Fruit fly (Drosophila melanogaster) whole organism, embryonic: ENCODE results near the gene Bub1.
A peak's percentile ranks its signal among the peaks of the same experiment; 100 is the strongest.

Experiments
- Awh ChIP-seq: fragments of 200-800 bp; sonication (Bioruptor generic); IDR thresholded peaks from 2 replicates; pipeline ENCODE4, ENCODE4 v1.3.6; 2022; ENCODE audit warnings: missing biosample characterization, missing genetic modification characterization
- CG10147 ChIP-seq: fragments of 200-800 bp; sonication (Bioruptor generic); optimal IDR thresholded peaks from 2 replicates; lab custom pipeline; 2019; ENCODE audit warnings: missing biosample characterization, mild to moderate bottlenecking, missing genetic modification characterization, moderate library complexity
- CG11456 ChIP-seq: fragments of 200-800 bp; sonication (Bioruptor generic); IDR thresholded peaks from 3 replicates; pipeline ENCODE4 v1.3.6; 2022; ENCODE audit warnings: missing biosample characterization, missing genetic modification characterization
- CG12744 ChIP-seq: fragments of 200-800 bp; sonication (Bioruptor generic); optimal IDR thresholded peaks from 2 replicates; lab custom pipeline; 2016; ENCODE audit warnings: missing biosample characterization, missing genetic modification characterization
- CG15269 ChIP-seq: fragments of 200-800 bp; sonication (Bioruptor generic); optimal IDR thresholded peaks from 2 replicates; lab custom pipeline; 2018; ENCODE audit warnings: missing biosample characterization, mild to moderate bottlenecking, missing genetic modification characterization, moderate library complexity
- CG15601 ChIP-seq: fragments of 200-800 bp; sonication (Bioruptor generic); optimal IDR thresholded peaks from 3 replicates; lab custom pipeline; 2019; ENCODE audit warnings: missing biosample characterization, mild to moderate bottlenecking, missing genetic modification characterization, moderate library complexity
- CG1647 ChIP-seq: fragments of 200-800 bp; sonication (Bioruptor generic); optimal IDR thresholded peaks from 3 replicates; lab custom pipeline; 2016; ENCODE audit warnings: missing biosample characterization, missing genetic modification characterization
- CG16863 ChIP-seq: fragments of 200-800 bp; sonication (Bioruptor generic); optimal IDR thresholded peaks from 3 replicates; lab custom pipeline; 2016; ENCODE audit warnings: missing biosample characterization, missing genetic modification characterization
- CG1832 ChIP-seq: fragments of 200-800 bp; sonication (Bioruptor generic); optimal IDR thresholded peaks from 2 replicates; lab custom pipeline; 2017; ENCODE audit warnings: missing biosample characterization, mild to moderate bottlenecking, missing genetic modification characterization, inconsistent platforms
- CG18476 ChIP-seq: fragments of 200-800 bp; sonication (Bioruptor generic); optimal IDR thresholded peaks from 2 replicates; lab custom pipeline; 2016; ENCODE audit warnings: missing biosample characterization, mild to moderate bottlenecking, missing genetic modification characterization
- CG30431 ChIP-seq: fragments of 200-800 bp; sonication (Bioruptor generic); optimal IDR thresholded peaks from 2 replicates; lab custom pipeline; 2017; ENCODE audit warnings: missing biosample characterization, missing genetic modification characterization
- CG33213 ChIP-seq: fragments of 200-800 bp; sonication (Bioruptor generic); optimal IDR thresholded peaks from 3 replicates; lab custom pipeline; 2016; ENCODE audit warnings: missing biosample characterization, missing genetic modification characterization
- CG34224 ChIP-seq: fragments of 200-800 bp; sonication (Bioruptor generic); IDR thresholded peaks from 3 replicates; pipeline ENCODE4 v1.3.6; 2022; ENCODE audit warnings: missing biosample characterization, missing genetic modification characterization; ENCODE audit not compliant: partially characterized antibody
- CG4282 ChIP-seq: fragments of 200-800 bp; sonication (Bioruptor generic); optimal IDR thresholded peaks from 2 replicates; lab custom pipeline; 2016; ENCODE audit warnings: missing biosample characterization, missing genetic modification characterization
- CG6689 ChIP-seq: fragments of 200-800 bp; sonication (Bioruptor generic); IDR thresholded peaks from 2 replicates; pipeline ENCODE4 v1.3.6; 2022; ENCODE audit warnings: missing biosample characterization, missing genetic modification characterization
- CG7556 ChIP-seq: fragments of 200-800 bp; sonication (Bioruptor generic); optimal IDR thresholded peaks from 2 replicates; lab custom pipeline; 2017; ENCODE audit warnings: missing biosample characterization, mild to moderate bottlenecking, missing genetic modification characterization
- CG7963 ChIP-seq: fragments of 200-800 bp; sonication (Bioruptor generic); IDR thresholded peaks from 3 replicates; pipeline ENCODE4 v1.3.6; 2022; ENCODE audit warnings: missing biosample characterization, missing genetic modification characterization; ENCODE audit not compliant: partially characterized antibody
- CG8089 ChIP-seq: fragments of 200-800 bp; sonication (Bioruptor generic); optimal IDR thresholded peaks from 3 replicates; lab custom pipeline; 2016; ENCODE audit warnings: missing biosample characterization, missing genetic modification characterization
- CG9932 ChIP-seq: fragments of 200-800 bp; sonication (Bioruptor generic); IDR thresholded peaks from 2 replicates; pipeline ENCODE4 v1.3.6; 2022; ENCODE audit warnings: missing biosample characterization, missing genetic modification characterization
- Ets97D ChIP-seq: fragments of 200-800 bp; sonication (Bioruptor generic); optimal IDR thresholded peaks from 3 replicates; lab custom pipeline; 2016; ENCODE audit warnings: missing biosample characterization, missing genetic modification characterization
- Fer2 ChIP-seq: fragments of 200-800 bp; sonication (Bioruptor generic); optimal IDR thresholded peaks from 2 replicates; lab custom pipeline; 2018; ENCODE audit warnings: missing biosample characterization, mild to moderate bottlenecking, missing genetic modification characterization, moderate library complexity
- HHEX ChIP-seq: fragments of 200-800 bp; sonication (Bioruptor generic); optimal IDR thresholded peaks from 3 replicates; lab custom pipeline; 2017; ENCODE audit warnings: missing biosample characterization, mild to moderate bottlenecking, missing genetic modification characterization, missing genetic modification reagents
- Lpt ChIP-seq: fragments of >200 bp; optimal IDR thresholded peaks from 2 replicates; lab custom pipeline; 2018; ENCODE audit warnings: missing biosample characterization, missing genetic modification characterization
- PHDP ChIP-seq: fragments of 200-800 bp; sonication (Bioruptor generic); optimal IDR thresholded peaks from 3 replicates; lab custom pipeline; 2018; ENCODE audit warnings: missing biosample characterization, mild to moderate bottlenecking, missing genetic modification characterization, moderate library complexity
- Pdp1 ChIP-seq, 2 experiments: fragments of 200-800 bp; sonication (Bioruptor generic); optimal IDR thresholded peaks; 3 replicates each; lab custom pipeline; 2016; ENCODE audit warnings: missing biosample characterization in 2 of 2, missing genetic modification characterization in 2 of 2, mild to moderate bottlenecking in 1 of 2, moderate library complexity in 1 of 2
- Stat92E ChIP-seq, 3 experiments: fragments of >200 bp in 2 of 3; fragments of 200-800 bp in 1 of 3; sonication (Bioruptor generic) in 1 of 3; optimal IDR thresholded peaks; 2 replicates each; lab custom pipeline; 2017 to 2019; ENCODE audit warnings: missing biosample characterization in 3 of 3, missing genetic modification characterization in 3 of 3, mild to moderate bottlenecking in 1 of 3, moderate library complexity in 1 of 3
- ash1 ChIP-seq: fragments of 200-800 bp; sonication (Bioruptor generic); optimal IDR thresholded peaks from 2 replicates; lab custom pipeline; 2018; ENCODE audit warnings: missing biosample characterization, mild to moderate bottlenecking, missing genetic modification characterization
- ato ChIP-seq: fragments of 200-800 bp; sonication (Bioruptor generic); IDR thresholded peaks from 2 replicates; pipeline ENCODE4 v1.3.6; 2022; ENCODE audit warnings: missing biosample characterization, missing genetic modification characterization; ENCODE audit not compliant: partially characterized antibody
- br ChIP-seq: fragments of >200 bp; optimal IDR thresholded peaks from 2 replicates; lab custom pipeline; 2017
- dm ChIP-seq: fragments of 200-800 bp; sonication (Bioruptor generic); optimal IDR thresholded peaks from 3 replicates; lab custom pipeline; 2016; ENCODE audit warnings: missing biosample characterization, missing genetic modification characterization
- eyg ChIP-seq: fragments of 200-800 bp; sonication (Bioruptor generic); optimal IDR thresholded peaks from 3 replicates; lab custom pipeline; 2016; ENCODE audit warnings: missing biosample characterization, missing genetic modification characterization
- fru ChIP-seq: fragments of >200 bp; optimal IDR thresholded peaks from 2 replicates; lab custom pipeline; 2017
- gem ChIP-seq: fragments of 200-800 bp; sonication (Bioruptor generic); optimal IDR thresholded peaks from 2 replicates; lab custom pipeline; 2019; ENCODE audit warnings: missing biosample characterization, mild to moderate bottlenecking, missing genetic modification characterization, moderate library complexity
- grn ChIP-seq: fragments of 200-800 bp; sonication (Bioruptor generic); optimal IDR thresholded peaks from 3 replicates; lab custom pipeline; 2017; ENCODE audit warnings: missing biosample characterization, missing genetic modification characterization
- gro ChIP-seq: fragments of 200-800 bp; sonication (Bioruptor generic); optimal IDR thresholded peaks from 2 replicates; lab custom pipeline; 2016; ENCODE audit warnings: missing biosample characterization, missing genetic modification characterization
- gsb ChIP-seq: fragments of 200-800 bp; sonication (Bioruptor generic); IDR thresholded peaks from 2 replicates; pipeline ENCODE4 v1.3.6; 2022; ENCODE audit warnings: missing biosample characterization, missing genetic modification characterization
- hbn ChIP-seq: fragments of 200-800 bp; sonication (Bioruptor generic); IDR thresholded peaks from 2 replicates; pipeline ENCODE4 v1.3.6; 2022; ENCODE audit warnings: missing biosample characterization, missing genetic modification characterization; ENCODE audit not compliant: partially characterized antibody
- knrl ChIP-seq: fragments of 200-800 bp; sonication (Bioruptor generic); IDR thresholded peaks from 3 replicates; pipeline ENCODE4 v1.3.6; 2022; ENCODE audit warnings: missing biosample characterization, missing genetic modification characterization; ENCODE audit not compliant: partially characterized antibody
- mld ChIP-seq: fragments of 200-800 bp; sonication (Bioruptor generic); IDR thresholded peaks from 3 replicates; pipeline ENCODE4 v1.3.6; 2022; ENCODE audit warnings: missing biosample characterization, missing genetic modification characterization; ENCODE audit not compliant: partially characterized antibody
- nom ChIP-seq: fragments of 200-800 bp; sonication (Bioruptor generic); optimal IDR thresholded peaks from 2 replicates; lab custom pipeline; 2017; ENCODE audit warnings: missing biosample characterization, missing genetic modification characterization, mild to moderate bottlenecking, moderate library complexity, missing genetic modification reagents
- prd ChIP-seq, 3 experiments: fragments of >200 bp in 2 of 3; fragments of 200-800 bp in 1 of 3; sonication (Bioruptor generic) in 1 of 3; optimal IDR thresholded peaks in 2 of 3; IDR thresholded peaks in 1 of 3; 2 replicates in 2 of 3; 3 replicates in 1 of 3; pipeline versions ENCODE4 v1.3.6 to Lab custom; 2017 to 2022; ENCODE audit warnings: missing biosample characterization in 1 of 3, missing genetic modification characterization in 1 of 3
- rib ChIP-seq: fragments of 200-800 bp; sonication (Bioruptor generic); IDR thresholded peaks from 2 replicates; pipeline ENCODE4 v1.3.6; 2022; ENCODE audit warnings: missing biosample characterization, missing genetic modification characterization
- sisA ChIP-seq: fragments of 200-800 bp; sonication (Bioruptor generic); IDR thresholded peaks from 2 replicates; pipeline ENCODE4 v1.3.6; 2022; ENCODE audit warnings: missing biosample characterization, missing genetic modification characterization
- stc ChIP-seq: fragments of 200-800 bp; sonication (Bioruptor generic); IDR thresholded peaks from 2 replicates; pipeline ENCODE4 v1.3.6; 2022; ENCODE audit warnings: missing biosample characterization, missing genetic modification characterization
- ttk ChIP-seq: fragments of 200-800 bp; sonication (Bioruptor generic); IDR thresholded peaks from 2 replicates; pipeline ENCODE4 v2.1.2; 2022; ENCODE audit warnings: missing biosample characterization, missing genetic modification characterization
- twi ChIP-seq: fragments of 200-800 bp; optimal IDR thresholded peaks from 2 replicates; lab custom pipeline; 2019; ENCODE audit warnings: missing biosample characterization, mild to moderate bottlenecking, missing genetic modification characterization, moderate library complexity
- zen2 ChIP-seq: fragments of 200-800 bp; sonication (Bioruptor generic); IDR thresholded peaks from 3 replicates; pipeline ENCODE4 v1.3.6; 2022; ENCODE audit warnings: missing biosample characterization, missing genetic modification characterization; ENCODE audit not compliant: partially characterized antibody
- zfh1 ChIP-seq: fragments of 200-800 bp; sonication (Bioruptor generic); IDR thresholded peaks from 3 replicates; pipeline ENCODE4 v1.3.6; 2022; ENCODE audit warnings: missing biosample characterization, missing genetic modification characterization

Gene Bub1

DNA sequence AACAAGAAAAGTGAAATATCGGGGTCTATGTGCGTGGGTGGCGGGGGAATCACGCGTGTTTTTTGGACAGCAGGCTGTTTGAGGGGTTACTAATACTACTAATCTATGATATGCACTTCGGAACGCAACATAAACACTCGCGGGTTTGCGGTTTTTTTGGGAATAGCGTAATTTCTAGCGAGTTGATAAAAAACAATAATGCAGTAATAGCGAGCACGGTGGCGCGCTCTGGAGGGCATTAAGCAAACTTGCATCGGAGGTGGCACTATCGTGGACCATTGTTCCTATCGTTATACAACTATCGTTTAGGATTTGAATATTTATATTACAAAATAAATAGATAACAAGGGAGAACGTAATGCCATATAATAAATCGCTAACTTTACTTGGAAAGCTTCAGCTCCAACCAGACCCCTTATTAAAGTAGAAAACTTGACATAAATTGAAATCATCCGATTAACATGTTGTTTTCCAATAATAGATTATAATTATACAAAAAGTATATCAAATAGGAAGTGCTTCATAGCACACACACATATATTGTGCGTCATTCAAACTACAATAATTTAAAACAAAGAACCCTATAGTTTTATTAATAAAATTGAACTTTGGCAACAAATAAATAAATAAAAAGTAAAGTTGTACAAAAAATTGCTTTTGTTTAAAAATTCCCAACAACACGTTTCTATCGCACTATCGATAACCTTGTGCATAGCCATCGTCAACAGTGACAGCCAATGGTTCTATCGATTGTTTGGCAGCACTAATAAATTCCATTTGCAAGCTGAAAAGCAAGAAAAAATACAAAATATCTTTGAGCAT lies at the start of gene Bub1, which contains the start of gene Nin (continued):
- TF ChIP-seq CG16863 (GFP tag; lab: Kevin White, UChicago) (no peak), mld (GFP tag; lab: Robert Waterston, UW) (peak; percentile 79), CG18476 (GFP tag; lab: Kevin White, UChicago) (peak; percentile 0), stc (GFP tag; lab: Robert Waterston, UW) (no peak), sisA (GFP tag; lab: Robert Waterston, UW) (peak; percentile 37; the same call in 1 of the 2 replicates), CG8089 (GFP tag; lab: Kevin White, UChicago) (no peak), CG7556 (GFP tag; lab: Kevin White, UChicago) (peak; percentile 10), CG12744 (GFP tag; lab: Kevin White, UChicago) (no peak), CG6689 (GFP tag; lab: Robert Waterston, UW) (no peak), CG15601 (no peak), CG34224 (peak; percentile 59), zfh1 (GFP tag; lab: Robert Waterston, UW) (0 out of 3 replicates have a peak, but pooled peaks have one; percentile 42), gsb (GFP tag; lab: Robert Waterston, UW) (no peak), Fer2 (tag; lab: Kevin White, UChicago) (no peak), eyg (no peak), Ets97D (GFP tag; lab: Kevin White, UChicago) (no peak), hbn (GFP tag; lab: Robert Waterston, UW) (peak; percentile 55), CG1832 (GFP tag; lab: Kevin White, UChicago) (no peak), CG10147 (GFP tag; lab: Kevin White, UChicago) (no peak), br (lab: Kevin White, UChicago) (no peak), CG30431 (GFP tag; lab: Kevin White, UChicago) (no peak), CG4282 (GFP tag; lab: Kevin White, UChicago) (no peak), dm (GFP tag; lab: Kevin White, UChicago) (peak; percentile 21), nom (GFP tag; lab: Kevin White, UChicago) (peak; percentile 33), Awh (GFP tag; lab: Robert Waterston, UW) (no peak), CG7963 (peak; percentile 81), fru (lab: Kevin White, UChicago) (no peak), ash1 (GFP tag; lab: Kevin White, UChicago) (no peak), grn (GFP tag; lab: Kevin White, UChicago) (no peak), Lpt (GFP tag; lab: Kevin White, UChicago) (no peak), CG15269 (no peak), zen2 (GFP tag; lab: Robert Waterston, UW) (peak; percentile 51; the same call in 2 of the 3 replicates), twi (tag; lab: Kevin White, UChicago) (no peak), gro (no peak), HHEX (GFP tag; lab: Kevin White, UChicago) (no peak), PHDP (tag; lab: Kevin White, UChicago) (no peak), Pdp1 (GFP tag; optimal IDR thresholded peaks at IDR 0.05; lab: Kevin White, UChicago) (peak in 1 of 2 experiments; percentile 53), knrl (GFP tag; lab: Robert Waterston, UW) (peak; percentile 90), ttk (GFP tag; lab: Robert Waterston, UW) (0 out of 2 replicates have a peak, but pooled peaks have one; percentile 21), rib (no peak), prd (optimal IDR thresholded peaks at IDR 0.05; lab: Kevin White, UChicago) (no peak), prd (GFP tag; IDR thresholded peaks at IDR 0.05; lab: Robert Waterston, UW) (peak; percentile 49; the same call in 1 of the 3 replicates), Stat92E (GFP tag; optimal IDR thresholded peaks at IDR 0.05; lab: Kevin White, UChicago) (no peak), CG11456 (GFP tag; lab: Robert Waterston, UW) (peak; percentile 83; the same call in 2 of the 3 replicates), CG1647 (no peak), gem (tag; lab: Kevin White, UChicago) (no peak), ato (GFP tag; lab: Robert Waterston, UW) (peak; percentile 84), CG33213 (GFP tag; lab: Kevin White, UChicago) (no peak), CG9932 (GFP tag; lab: Robert Waterston, UW) (peak; percentile 80)
